Worm (Caenorhabditis elegans): ENCODE measurements around the gene cnp-2.

cnp-2 gene

DNA sequence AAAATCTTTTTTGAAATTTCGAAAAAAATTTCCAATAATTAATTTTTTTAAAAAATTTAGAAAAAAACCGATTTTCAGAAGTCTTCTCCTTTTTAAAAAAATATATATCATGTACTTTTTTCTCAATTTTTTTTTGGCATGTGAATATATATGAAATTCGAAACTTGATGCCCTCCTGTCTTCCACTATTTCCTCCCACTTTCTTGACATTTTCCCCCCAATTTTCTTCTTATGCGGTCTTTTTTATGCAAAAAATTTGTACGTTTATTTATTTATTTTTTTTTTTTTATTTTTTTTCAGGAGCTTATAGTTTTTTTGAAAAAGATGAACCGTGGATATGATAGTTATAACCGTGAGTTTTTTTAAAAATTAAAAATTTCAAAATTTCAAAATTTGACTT is at the start of gene cnp-2:
Gene cnp-2 (plus strand): TSS at position 301 of the 400 bp plus-strand sequence.
- TF ChIP-seq ztf-11 (tag; optimal IDR thresholded peaks at IDR 0.05), result no peak
- TF ChIP-seq Y5F2A.4 (GFP tag; optimal IDR thresholded peaks at IDR 0.05), result no peak
- no peak for TF ChIP-seq zfp-3 (GFP tag; conservative IDR thresholded peaks at IDR 0.05)
- TF ChIP-seq egl-27 (tag; optimal IDR thresholded peaks at IDR 0.05), result no peak
- no peak for TF ChIP-seq skn-1 (tag; optimal IDR thresholded peaks at IDR 0.05)
- TF ChIP-seq lin-15B (tag; optimal IDR thresholded peaks at IDR 0.05), result no peak
- TF ChIP-seq ces-1 (GFP tag; optimal IDR thresholded peaks at IDR 0.05), result no peak
- TF ChIP-seq snpc-1.2 (GFP tag; IDR thresholded peaks at IDR 0.05), result no peak
- TF ChIP-seq rbr-2 (tag; optimal IDR thresholded peaks at IDR 0.05), result no peak
- no peak for TF ChIP-seq F49E8.2 (tag; optimal IDR thresholded peaks at IDR 0.05; ENCODE audit: borderline replicate concordance)

DNA sequence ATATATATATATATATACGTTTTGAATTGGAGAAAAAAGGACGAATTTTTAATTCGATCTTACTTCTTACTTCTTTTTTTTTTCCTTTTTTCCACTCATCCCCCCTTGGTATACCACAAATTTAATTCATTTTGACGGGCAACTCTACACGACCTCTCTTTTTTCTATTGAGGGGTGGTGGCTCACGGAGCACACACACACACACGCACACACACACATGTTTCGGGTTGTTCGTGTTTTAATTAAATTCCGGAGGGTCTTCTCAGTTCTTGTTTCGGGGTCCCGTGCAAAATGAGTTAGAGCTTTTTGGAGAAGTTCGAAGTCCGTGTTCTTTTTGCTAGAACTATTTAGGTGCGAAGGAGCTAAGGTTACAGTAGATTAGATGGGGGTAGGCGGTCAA is 49.1 kb upstream of the cnp-2 start:
- no peak for TF ChIP-seq jun-1 (tag; optimal IDR thresholded peaks at IDR 0.05)
- TF ChIP-seq ces-1 (GFP tag; optimal IDR thresholded peaks at IDR 0.05), result peak; percentile 33
- TF ChIP-seq ceh-28 (tag; optimal IDR thresholded peaks at IDR 0.05), result no peak
- peak in 1 of 2 experiments; percentile 5 for TF ChIP-seq unc-62 (GFP tag; optimal IDR thresholded peaks at IDR 0.05 in 1 of 2)
- TF ChIP-seq unc-62 (tag; optimal IDR thresholded peaks at IDR 0.05), result no peak

DNA sequence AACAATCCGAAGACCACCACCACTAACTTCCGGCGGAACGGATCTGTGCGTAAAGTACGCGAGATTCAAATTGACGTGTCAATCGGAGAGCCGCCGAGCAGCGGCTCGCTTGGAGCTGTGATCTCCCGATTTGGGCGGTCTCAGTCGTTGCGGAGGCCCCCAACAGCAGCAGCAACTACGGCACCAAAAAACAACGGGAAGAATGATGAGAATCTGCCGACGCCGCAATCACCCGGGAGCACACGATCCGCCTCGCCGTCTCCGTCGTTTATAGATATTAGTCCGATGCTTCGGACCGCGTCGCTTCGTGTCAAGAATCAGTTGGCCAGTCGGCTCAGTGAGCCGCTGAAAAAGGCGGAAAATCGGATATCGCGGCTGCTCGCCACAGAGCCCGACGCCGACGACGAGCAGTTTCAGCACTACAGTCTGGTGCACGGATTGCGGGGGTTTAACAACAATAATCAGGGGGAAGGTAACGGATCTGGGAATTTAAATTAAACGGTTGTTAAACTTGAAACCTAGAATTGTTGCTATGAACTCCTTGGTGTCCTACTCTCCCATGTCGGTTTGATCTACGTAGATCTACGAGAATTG is 44.7 kb upstream of the cnp-2 start:
- TF ChIP-seq cey-2 (tag; optimal IDR thresholded peaks at IDR 0.05; ENCODE audit: borderline replicate concordance, insufficient read depth) (no peak), set-16 (GFP tag; IDR thresholded peaks at IDR 0.05) (peak; percentile 85)

ce11 chrII:12722049-12722448 is 38.5 kb upstream of the cnp-2 start:
- TF ChIP-seq mdt-29 (GFP tag; IDR thresholded peaks at IDR 0.05) (no peak), lim-7 (GFP tag; IDR thresholded peaks at IDR 0.05) (no peak)

ce11 chrII:12722685-12723287 is 37.8 kb upstream of the cnp-2 start:
- no peak for TF ChIP-seq lin-13 (GFP tag; optimal IDR thresholded peaks at IDR 0.05)
- no peak for TF ChIP-seq ceh-32 (tag; optimal IDR thresholded peaks at IDR 0.05; ENCODE audit: poor library complexity)
- TF ChIP-seq php-3 (GFP tag; IDR thresholded peaks at IDR 0.05), result no peak
- no peak for TF ChIP-seq nhr-41 (GFP tag; IDR thresholded peaks at IDR 0.05)
- no peak for TF ChIP-seq D1046.2 (GFP tag; IDR thresholded peaks at IDR 0.05)
- TF ChIP-seq daf-16 (GFP tag; optimal IDR thresholded peaks at IDR 0.05), result no peak
- no peak for TF ChIP-seq daf-16 (tag; optimal IDR thresholded peaks at IDR 0.05)
- TF ChIP-seq aly-2 (tag; optimal IDR thresholded peaks at IDR 0.05), result no peak
- TF ChIP-seq spr-3 (GFP tag; optimal IDR thresholded peaks at IDR 0.05), result no peak
- no peak for TF ChIP-seq unc-62 (GFP tag; optimal IDR thresholded peaks at IDR 0.05 in 1 of 2)
- TF ChIP-seq unc-62 (tag; optimal IDR thresholded peaks at IDR 0.05), result no peak

ce11 chrII:12726704-12727103 is 33.9 kb upstream of the cnp-2 start:
- TF ChIP-seq Y48G9A.11 (GFP tag; IDR thresholded peaks at IDR 0.05) (peak; percentile 61), nhr-6 (tag; optimal IDR thresholded peaks at IDR 0.05) (no peak), dve-1 (tag; optimal IDR thresholded peaks at IDR 0.05; ENCODE audit: insufficient read depth) (no peak), pha-4 (GFP tag; IDR thresholded peaks at IDR 0.05) (0 out of 2 replicates have a peak, but pooled peaks have one; percentile 9), pha-4 (tag; optimal IDR thresholded peaks at IDR 0.05) (no peak), lin-38 (GFP tag; IDR thresholded peaks at IDR 0.05) (peak; percentile 62), F44E2.7 (GFP tag; IDR thresholded peaks at IDR 0.05) (0 out of 2 replicates have a peak, but pooled peaks have one; percentile 67), unc-130 (GFP tag; optimal IDR thresholded peaks at IDR 0.05) (peak; percentile 29), F49E8.2 (tag; optimal IDR thresholded peaks at IDR 0.05; ENCODE audit: borderline replicate concordance) (peak; percentile 25)
